Worm (Caenorhabditis elegans): Measurements from ENCODE around the gene H39E23.2.

DNA sequence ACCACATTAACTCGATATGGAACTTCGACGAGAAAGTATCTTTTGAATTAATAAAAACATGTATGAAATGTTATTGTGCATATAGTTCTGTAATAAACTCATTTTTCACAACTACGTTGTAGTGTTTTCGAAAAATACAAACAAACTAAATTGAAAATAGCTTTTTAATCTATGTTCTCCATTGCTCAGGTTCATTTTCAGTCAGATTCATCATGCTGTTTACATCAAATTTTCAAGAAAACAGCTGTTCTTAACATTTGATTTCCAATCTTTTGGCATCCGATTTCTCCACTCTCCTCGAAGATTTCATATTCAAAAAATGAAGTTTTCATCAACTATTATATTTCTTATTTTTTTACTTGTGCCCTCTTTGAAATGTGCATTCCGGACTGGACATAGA is at the start of gene H39E23.2:
- TF ChIP-seq W03F9.2 (tag; optimal IDR thresholded peaks at IDR 0.05) (no peak), him-1 (tag; optimal IDR thresholded peaks at IDR 0.05) (no peak)
